Worm (Caenorhabditis elegans) whole organism, young adult: ENCODE data around the gene spt-5.

Source experiments
- B0019.2 ChIP-seq: fragments of 200-800 bp; sonication (Bioruptor generic); conservative IDR thresholded peaks from 2 replicates; pipeline ENCODE4 v1.3.6; 2022; ENCODE audit warnings: missing genetic modification reagents, missing genetic modification characterization, missing compliant biosample characterization
- B0336.3 ChIP-seq: fragments of 200-800 bp; sonication (Bioruptor generic); IDR thresholded peaks from 2 replicates; pipeline ENCODE4 v1.3.6; 2022; ENCODE audit warnings: missing genetic modification characterization, missing compliant biosample characterization
- F22D6.2 ChIP-seq: sonication (generic microtip); optimal IDR thresholded peaks from 2 replicates; lab custom pipeline; 2016; ENCODE audit warnings: mild to moderate bottlenecking, missing genetic modification characterization, missing compliant biosample characterization
- F33H1.4 ChIP-seq: fragments of 200-800 bp; sonication (Bioruptor generic); IDR thresholded peaks from 2 replicates; pipeline ENCODE4 v1.3.6; 2022; ENCODE audit warnings: missing genetic modification reagents, missing genetic modification characterization, missing compliant biosample characterization
- F49E8.2 ChIP-seq: sonication (generic microtip); optimal IDR thresholded peaks from 3 replicates; lab custom pipeline; 2017; ENCODE audit warnings: missing genetic modification characterization, mild to moderate bottlenecking, missing compliant biosample characterization, antibody characterized with exemption, moderate library complexity; ENCODE audit not compliant: insufficient read depth
- F57A8.1 ChIP-seq: fragments of 200-800 bp; sonication (Bioruptor generic); optimal IDR thresholded peaks from 2 replicates; lab custom pipeline; 2018; ENCODE audit warnings: mild to moderate bottlenecking, missing genetic modification characterization, moderate library complexity, missing compliant biosample characterization
- K12H6.12 ChIP-seq: fragments of 200-800 bp; sonication (Bioruptor generic); optimal IDR thresholded peaks from 2 replicates; lab custom pipeline; 2018; ENCODE audit warnings: mild to moderate bottlenecking, missing genetic modification characterization, missing compliant biosample characterization
- T07F8.4 ChIP-seq: sonication (generic microtip); optimal IDR thresholded peaks from 2 replicates; lab custom pipeline; 2016; ENCODE audit warnings: mild to moderate bottlenecking, missing genetic modification characterization, moderate library complexity, missing compliant biosample characterization
- Y56A3A.18 ChIP-seq: fragments of 200-800 bp; sonication (Bioruptor generic); IDR thresholded peaks from 2 replicates; pipeline ENCODE4 v1.3.6; 2022; ENCODE audit warnings: missing genetic modification reagents, missing genetic modification characterization, missing compliant biosample characterization
- ama-1 ChIP-seq, 3 experiments: fragments of 150-350 bp in 1 of 3; sonication (generic microtip) in 2 of 3; optimal IDR thresholded peaks; 2 replicates each; lab custom pipeline; 2014 to 2018; ENCODE audit warnings: missing biosample characterization in 2 of 3, missing genetic modification characterization in 2 of 3, missing genetic modification reagents in 2 of 3
- aptf-2 ChIP-seq: fragments of 200-800 bp; sonication (Bioruptor generic); conservative IDR thresholded peaks from 2 replicates; pipeline ENCODE4 v1.3.6; 2022; ENCODE audit warnings: missing genetic modification reagents, missing genetic modification characterization, missing compliant biosample characterization
- aptf-3 ChIP-seq: fragments of 200-800 bp; sonication (Bioruptor generic); IDR thresholded peaks from 2 replicates; pipeline ENCODE4 v1.3.6; 2022; ENCODE audit warnings: missing genetic modification characterization, missing compliant biosample characterization
- attf-5 ChIP-seq: fragments of 200-800 bp; sonication (Bioruptor generic); optimal IDR thresholded peaks from 2 replicates; lab custom pipeline; 2018; ENCODE audit warnings: mild to moderate bottlenecking, missing genetic modification characterization, missing compliant biosample characterization
- bed-2 ChIP-seq: fragments of 200-800 bp; sonication (Bioruptor generic); IDR thresholded peaks from 2 replicates; pipeline ENCODE4 v1.3.6; 2022; ENCODE audit warnings: missing genetic modification reagents, missing genetic modification characterization, missing compliant biosample characterization
- cebp-2 ChIP-seq: fragments of 200-800 bp; sonication (Bioruptor generic); IDR thresholded peaks from 2 replicates; pipeline ENCODE4 v1.3.6; 2022; ENCODE audit warnings: missing genetic modification characterization, missing compliant biosample characterization
- ceh-27 ChIP-seq: fragments of 200-800 bp; sonication (Bioruptor generic); optimal IDR thresholded peaks from 2 replicates; lab custom pipeline; 2018; ENCODE audit warnings: mild to moderate bottlenecking, missing genetic modification characterization, moderate library complexity, missing compliant biosample characterization
- ceh-40 ChIP-seq: fragments of 200-800 bp; sonication (Bioruptor generic); IDR thresholded peaks from 2 replicates; pipeline ENCODE4 v1.3.6; 2022; ENCODE audit warnings: missing genetic modification characterization, missing compliant biosample characterization
- ceh-58 ChIP-seq: fragments of 200-800 bp; sonication (Bioruptor generic); IDR thresholded peaks from 2 replicates; pipeline ENCODE4 v1.3.6; 2022; ENCODE audit warnings: missing genetic modification characterization, missing compliant biosample characterization
- ceh-91 ChIP-seq: fragments of 200-800 bp; sonication (Bioruptor generic); IDR thresholded peaks from 2 replicates; pipeline ENCODE4 v1.3.6; 2022; ENCODE audit warnings: missing genetic modification reagents, missing genetic modification characterization, missing compliant biosample characterization
- dox-1 ChIP-seq: fragments of 200-800 bp; sonication (Bioruptor generic); IDR thresholded peaks from 2 replicates; pipeline ENCODE4 v1.3.6; 2022; ENCODE audit warnings: missing genetic modification reagents, missing genetic modification characterization, missing compliant biosample characterization
- dpff-1 ChIP-seq: sonication (generic microtip); optimal IDR thresholded peaks from 2 replicates; lab custom pipeline; 2017; ENCODE audit warnings: mild to moderate bottlenecking, missing genetic modification characterization, missing compliant biosample characterization
- ekl-4 ChIP-seq: fragments of 200-800 bp; sonication (Bioruptor generic); IDR thresholded peaks from 2 replicates; pipeline ENCODE4 v1.3.6; 2022; ENCODE audit warnings: missing genetic modification reagents, missing genetic modification characterization, missing compliant biosample characterization
- fkh-3 ChIP-seq: sonication (generic microtip); optimal IDR thresholded peaks from 2 replicates; lab custom pipeline; 2016; ENCODE audit warnings: mild to moderate bottlenecking, missing genetic modification characterization, missing compliant biosample characterization
- hmg-1.2 ChIP-seq: fragments of 200-800 bp; sonication (Bioruptor generic); IDR thresholded peaks from 2 replicates; pipeline ENCODE4 v1.3.6; 2022; ENCODE audit warnings: missing genetic modification reagents, missing genetic modification characterization, missing compliant biosample characterization
- hmg-20 ChIP-seq: fragments of 200-800 bp; sonication (Bioruptor generic); IDR thresholded peaks from 2 replicates; pipeline ENCODE4 v1.3.6; 2022; ENCODE audit warnings: missing genetic modification reagents, missing genetic modification characterization, missing compliant biosample characterization
- lag-1 ChIP-seq: fragments of 200-800 bp; sonication (Bioruptor generic); IDR thresholded peaks from 2 replicates; pipeline ENCODE4 v1.3.6; 2022; ENCODE audit warnings: missing genetic modification reagents, missing genetic modification characterization, missing compliant biosample characterization
- lin-26 ChIP-seq: fragments of 200-800 bp; sonication (Bioruptor generic); IDR thresholded peaks from 2 replicates; pipeline ENCODE4 v1.3.6; 2022; ENCODE audit warnings: missing genetic modification reagents, missing genetic modification characterization, missing compliant biosample characterization
- lsl-1 ChIP-seq: fragments of 200-800 bp; sonication (Bioruptor generic); optimal IDR thresholded peaks from 2 replicates; lab custom pipeline; 2018; ENCODE audit warnings: mild to moderate bottlenecking, missing genetic modification characterization, moderate library complexity, missing compliant biosample characterization
- madf-6 ChIP-seq: fragments of 200-800 bp; sonication (Bioruptor generic); IDR thresholded peaks from 2 replicates; pipeline ENCODE4 v1.3.6; 2022; ENCODE audit warnings: missing genetic modification reagents, missing genetic modification characterization, missing compliant biosample characterization
- nfya-2 ChIP-seq: fragments of 200-800 bp; sonication (Bioruptor generic); IDR thresholded peaks from 2 replicates; pipeline ENCODE4 v1.3.6; 2022; ENCODE audit warnings: missing genetic modification reagents, missing genetic modification characterization, missing compliant biosample characterization
- nhr-120 ChIP-seq: fragments of 200-800 bp; sonication (Bioruptor generic); IDR thresholded peaks from 2 replicates; pipeline ENCODE4 v1.3.6; 2022; ENCODE audit warnings: missing genetic modification characterization, missing compliant biosample characterization
- pha-4 ChIP-seq: fragments of 150-350 bp; sonication (generic microtip); optimal IDR thresholded peaks from 2 replicates; lab custom pipeline; 2014; ENCODE audit warnings: missing biosample characterization, missing genetic modification reagents, missing genetic modification characterization
- rpc-1 ChIP-seq, 2 experiments: fragments of 150-350 bp in 1 of 2; sonication (generic microtip) in 1 of 2; optimal IDR thresholded peaks; 2 replicates each; lab custom pipeline; 2014 to 2018; ENCODE audit warnings: missing biosample characterization in 1 of 2, missing genetic modification characterization in 1 of 2, missing genetic modification reagents in 1 of 2, missing genotype in 1 of 2
- somi-1 ChIP-seq: fragments of 200-800 bp; sonication (Bioruptor generic); optimal IDR thresholded peaks from 2 replicates; lab custom pipeline; 2018; ENCODE audit warnings: mild to moderate bottlenecking, missing genetic modification characterization, missing compliant biosample characterization
- tbp1 ChIP-seq: fragments of 200-800 bp; sonication (Bioruptor generic); optimal IDR thresholded peaks from 2 replicates; lab custom pipeline; 2018; ENCODE audit warnings: mild to moderate bottlenecking, missing genetic modification characterization, missing compliant biosample characterization
- tlf-1 ChIP-seq: fragments of 200-800 bp; sonication (Bioruptor generic); optimal IDR thresholded peaks from 2 replicates; lab custom pipeline; 2018; ENCODE audit warnings: mild to moderate bottlenecking, missing genetic modification characterization, missing compliant biosample characterization
- zfh-2 ChIP-seq: fragments of 200-800 bp; sonication (Bioruptor generic); conservative IDR thresholded peaks from 2 replicates; pipeline ENCODE4 v1.3.6; 2022; ENCODE audit warnings: missing genetic modification reagents, missing genetic modification characterization, missing compliant biosample characterization
- ztf-26 ChIP-seq: sonication (generic microtip); optimal IDR thresholded peaks from 2 replicates; lab custom pipeline; 2017; ENCODE audit warnings: missing genetic modification characterization, missing compliant biosample characterization
- ztf-28 ChIP-seq: fragments of 200-800 bp; sonication (Bioruptor generic); IDR thresholded peaks from 2 replicates; pipeline ENCODE4 v1.3.6; 2022; ENCODE audit warnings: missing genetic modification reagents, missing genetic modification characterization, missing compliant biosample characterization

The spt-5 gene

DNA sequence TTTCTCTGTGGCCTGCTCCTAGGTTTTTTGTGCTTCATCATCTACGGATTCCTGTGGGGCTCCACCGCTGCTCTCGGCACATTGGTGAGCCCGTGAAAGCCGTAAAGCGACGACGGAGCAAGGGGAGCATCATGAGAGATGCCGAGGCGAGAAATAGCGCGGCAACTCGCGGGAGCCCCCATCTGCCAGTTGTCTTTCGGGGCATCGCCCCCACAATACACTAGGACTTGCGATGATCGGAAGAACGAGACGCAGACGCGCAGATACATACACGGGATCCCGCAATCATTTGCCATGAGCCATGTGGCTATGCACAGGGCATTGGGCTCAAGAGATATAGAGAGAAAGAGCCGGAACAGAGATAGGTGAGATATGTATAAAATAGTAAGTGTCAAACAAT, 40.9 kb upstream of the spt-5 start (continued):
- TF ChIP-seq hmg-20 (GFP tag; lab: Robert Waterston, UW), result no peak
- no peak for TF ChIP-seq ztf-28 (GFP tag; lab: Robert Waterston, UW)
- no peak for TF ChIP-seq tbp1
- no peak for TF ChIP-seq aptf-3 (GFP tag; lab: Robert Waterston, UW)
- no peak for TF ChIP-seq cebp-2 (GFP tag; lab: Robert Waterston, UW)
- TF ChIP-seq F33H1.4 (GFP tag; lab: Robert Waterston, UW), result no peak
- TF ChIP-seq ekl-4 (GFP tag; lab: Robert Waterston, UW), result no peak
- TF ChIP-seq attf-5 (GFP tag; lab: Kevin White, UChicago), result peak; percentile 15
- no peak for TF ChIP-seq ama-1 (optimal IDR thresholded peaks at IDR 0.05; lab: Kevin White, UChicago)
- TF ChIP-seq ama-1 (GFP tag; optimal IDR thresholded peaks at IDR 0.05; lab: Kevin White, UChicago), result no peak
- TF ChIP-seq fkh-3 (tag; lab: Kevin White, UChicago), result no peak
- TF ChIP-seq somi-1 (GFP tag; lab: Kevin White, UChicago), result peak; percentile 26
- TF ChIP-seq pha-4 (tag; lab: Kevin White, UChicago), result no peak
- no peak for TF ChIP-seq F22D6.2 (tag; lab: Kevin White, UChicago)
- no peak for TF ChIP-seq tlf-1 (GFP tag; lab: Kevin White, UChicago)
- TF ChIP-seq zfh-2, result peak; percentile 97
- TF ChIP-seq F57A8.1 (GFP tag; lab: Kevin White, UChicago), result no peak

DNA sequence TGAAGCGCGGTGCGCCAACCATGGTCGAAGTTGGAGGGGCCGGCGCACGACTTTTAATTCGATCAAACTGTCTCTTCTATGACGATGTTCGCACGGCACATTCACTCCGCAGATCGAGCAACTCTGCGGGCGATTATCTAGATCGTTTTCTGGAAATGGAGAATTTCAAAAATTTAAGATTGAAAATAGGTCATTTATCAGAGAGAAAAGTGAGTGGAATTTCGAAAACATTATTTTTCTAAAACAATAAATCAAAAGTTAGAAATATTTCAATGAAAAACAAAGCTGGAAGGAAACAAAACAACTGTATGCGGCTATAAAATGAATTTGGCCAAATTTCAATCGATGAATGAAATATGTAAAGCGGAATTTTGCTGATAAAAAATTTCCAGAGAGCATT, 40.4 kb upstream of the spt-5 start, which contains the start of the genes ZK617.26 and unc-22:
TSS of gene ZK617.26 (minus strand) at position 101 of the 400 bp plus-strand sequence.
TSS of gene unc-22 (minus strand) at position 149 of the 400 bp plus-strand sequence.
- TF ChIP-seq nhr-120, result no peak
- TF ChIP-seq B0336.3 (GFP tag; lab: Robert Waterston, UW), result no peak
- no peak for TF ChIP-seq bed-2 (GFP tag; lab: Robert Waterston, UW)
- TF ChIP-seq ztf-26 (tag; lab: Kevin White, UChicago), result no peak
- no peak for TF ChIP-seq T07F8.4
- no peak for TF ChIP-seq ceh-40 (GFP tag; lab: Robert Waterston, UW)
- no peak for TF ChIP-seq madf-6 (GFP tag; lab: Robert Waterston, UW)
- no peak for TF ChIP-seq ceh-27 (GFP tag; lab: Kevin White, UChicago)
- TF ChIP-seq lsl-1 (GFP tag; lab: Kevin White, UChicago), result no peak
- TF ChIP-seq ceh-58 (GFP tag; lab: Robert Waterston, UW), result no peak
- no peak for TF ChIP-seq ceh-91 (GFP tag; lab: Robert Waterston, UW)
- TF ChIP-seq tbp1, result no peak
- no peak for TF ChIP-seq aptf-3 (GFP tag; lab: Robert Waterston, UW)
- no peak for TF ChIP-seq nfya-2

DNA sequence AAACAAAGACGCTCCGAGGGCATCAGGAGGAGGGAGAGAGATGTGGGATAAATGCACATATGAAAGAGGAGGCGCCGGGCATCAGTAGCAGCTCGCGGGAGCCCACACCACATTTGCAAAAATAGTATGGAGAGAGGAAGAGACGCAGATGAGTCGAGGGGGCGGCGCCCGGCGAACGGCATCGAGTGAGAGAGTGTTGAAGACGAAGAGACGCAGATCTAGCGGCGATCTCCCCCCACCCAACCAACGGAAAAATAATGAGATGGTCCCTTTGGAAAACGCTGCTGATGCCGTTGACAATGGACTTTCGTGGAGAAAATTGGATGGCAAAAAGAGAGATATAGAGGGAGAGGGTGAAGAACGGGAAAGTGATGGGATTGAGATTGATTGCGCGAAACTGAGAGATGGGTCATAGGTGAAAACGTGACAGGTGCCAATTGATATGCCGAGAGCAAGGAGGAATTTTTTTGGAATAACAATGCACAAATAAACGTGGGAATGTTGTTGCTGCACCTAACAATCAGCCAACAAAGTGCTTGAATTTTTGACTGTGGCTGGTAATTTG, 38.8 kb upstream of the spt-5 start:
- TF ChIP-seq dox-1 (GFP tag; lab: Robert Waterston, UW), result no peak
- peak; percentile 93 for TF ChIP-seq zfh-2
- TF ChIP-seq hmg-1.2 (GFP tag; lab: Robert Waterston, UW), result peak; percentile 85
- TF ChIP-seq K12H6.12 (tag; lab: Kevin White, UChicago), result peak; percentile 4

DNA sequence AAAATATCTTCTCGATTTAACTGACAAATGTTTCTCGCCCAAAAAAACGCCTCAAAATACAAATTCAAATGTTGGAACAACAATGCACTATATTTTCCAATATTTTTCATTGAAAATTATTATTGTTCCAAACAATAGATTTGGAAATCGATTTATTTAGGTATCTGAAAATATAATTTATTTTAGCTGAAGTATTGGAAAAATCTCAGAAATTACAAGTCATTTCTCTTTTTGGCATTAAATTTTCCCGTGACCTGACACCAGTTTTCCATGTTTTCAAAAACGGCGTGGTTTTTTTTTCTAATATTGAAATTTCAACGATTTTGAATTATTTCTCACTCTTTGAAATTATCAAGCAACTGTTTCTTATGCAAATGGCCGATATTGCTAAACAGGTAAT, 38.2 kb upstream of the spt-5 start, which contains the start of gene spe-17:
TSS of gene spe-17 (plus strand) at position 301 of the 400 bp plus-strand sequence.
- TF ChIP-seq F49E8.2 (tag; lab: Kevin White, UChicago), result no peak
- TF ChIP-seq B0019.2, result no peak
- TF ChIP-seq rpc-1 (optimal IDR thresholded peaks at IDR 0.05; lab: Kevin White, UChicago), result no peak
- no peak for TF ChIP-seq rpc-1 (tag; optimal IDR thresholded peaks at IDR 0.05; lab: Kevin White, UChicago)
- TF ChIP-seq Y56A3A.18 (GFP tag; lab: Robert Waterston, UW), result no peak
- TF ChIP-seq lin-26 (GFP tag; lab: Robert Waterston, UW), result no peak
- no peak for TF ChIP-seq lag-1 (GFP tag; lab: Robert Waterston, UW)
- no peak for TF ChIP-seq ztf-28 (GFP tag; lab: Robert Waterston, UW)
- no peak for TF ChIP-seq dpff-1 (tag; lab: Kevin White, UChicago)
- no peak for TF ChIP-seq F22D6.2 (tag; lab: Kevin White, UChicago)
- no peak for TF ChIP-seq aptf-2 (GFP tag; lab: Robert Waterston, UW)
